Fruit fly (Drosophila melanogaster) whole organism, prepupa: Measurements from ENCODE around the gene HtrA2.

Experiments
- Blimp-1 ChIP-seq: fragments of 200-800 bp; sonication (Bioruptor generic); optimal IDR thresholded peaks from 3 replicates; lab custom pipeline; 2017; ENCODE audit warnings: missing biosample characterization, missing genetic modification characterization, mild to moderate bottlenecking, moderate library complexity, missing genetic modification reagents
- CG10631 ChIP-seq: fragments of 200-800 bp; sonication (Bioruptor generic); optimal IDR thresholded peaks from 2 replicates; lab custom pipeline; 2016; ENCODE audit warnings: missing biosample characterization, missing genetic modification characterization
- CG10669 ChIP-seq: fragments of 200-800 bp; sonication (Bioruptor generic); optimal IDR thresholded peaks from 3 replicates; lab custom pipeline; 2018; ENCODE audit warnings: missing biosample characterization, mild to moderate bottlenecking, missing genetic modification characterization, moderate library complexity
- CG11294 ChIP-seq: fragments of 200-800 bp; sonication (Bioruptor generic); IDR thresholded peaks from 2 replicates; pipeline ENCODE4 v1.3.6; 2022; ENCODE audit warnings: missing biosample characterization, missing genetic modification characterization
- CG11762 ChIP-seq: fragments of 200-800 bp; sonication (Bioruptor generic); optimal IDR thresholded peaks from 3 replicates; lab custom pipeline; 2016; ENCODE audit warnings: missing biosample characterization, missing genetic modification characterization; ENCODE audit not compliant: insufficient read depth
- CG11902 ChIP-seq: fragments of 200-800 bp; sonication (Bioruptor generic); optimal IDR thresholded peaks from 3 replicates; lab custom pipeline; 2016; ENCODE audit warnings: missing biosample characterization, missing genetic modification characterization
- CG15336 ChIP-seq: fragments of 200-800 bp; sonication (Bioruptor generic); IDR thresholded peaks from 2 replicates; pipeline ENCODE4 v1.3.6; 2022; ENCODE audit warnings: missing biosample characterization, missing genetic modification characterization
- CG1621 ChIP-seq: fragments of 200-800 bp; sonication (Bioruptor generic); optimal IDR thresholded peaks from 3 replicates; lab custom pipeline; 2018; ENCODE audit warnings: missing biosample characterization, mild to moderate bottlenecking, missing genetic modification characterization
- CG16779 ChIP-seq: fragments of 200-800 bp; sonication (Bioruptor generic); optimal IDR thresholded peaks from 3 replicates; lab custom pipeline; 2017; ENCODE audit warnings: missing biosample characterization, mild to moderate bottlenecking, missing genetic modification characterization
- CG3032 ChIP-seq: fragments of 200-800 bp; optimal IDR thresholded peaks from 2 replicates; lab custom pipeline; 2019; ENCODE audit warnings: missing biosample characterization, mild to moderate bottlenecking, missing genetic modification characterization, moderate library complexity
- CG31627 ChIP-seq: fragments of 200-800 bp; sonication (Bioruptor generic); optimal IDR thresholded peaks from 3 replicates; lab custom pipeline; 2016; ENCODE audit warnings: missing biosample characterization, missing genetic modification characterization
- CG32006 ChIP-seq: fragments of 200-800 bp; sonication (Bioruptor generic); optimal IDR thresholded peaks from 3 replicates; lab custom pipeline; 2017; ENCODE audit warnings: missing biosample characterization, mild to moderate bottlenecking, missing genetic modification characterization
- CG34406 ChIP-seq: fragments of 200-800 bp; sonication (Bioruptor generic); optimal IDR thresholded peaks from 3 replicates; lab custom pipeline; 2016; ENCODE audit warnings: missing biosample characterization, missing genetic modification characterization
- CG3919 ChIP-seq: fragments of 200-800 bp; sonication (Bioruptor generic); optimal IDR thresholded peaks from 3 replicates; lab custom pipeline; 2016; ENCODE audit warnings: missing biosample characterization, missing genetic modification characterization
- CG4318 ChIP-seq: fragments of 200-800 bp; sonication (Bioruptor generic); optimal IDR thresholded peaks from 3 replicates; lab custom pipeline; 2017; ENCODE audit warnings: missing biosample characterization, mild to moderate bottlenecking, missing genetic modification characterization
- CG6163 ChIP-seq: fragments of 200-800 bp; sonication (Bioruptor generic); IDR thresholded peaks from 3 replicates; pipeline ENCODE4 v1.3.6; 2022; ENCODE audit warnings: missing biosample characterization, missing genetic modification characterization
- CG6276 ChIP-seq: fragments of 200-800 bp; sonication (Bioruptor generic); optimal IDR thresholded peaks from 2 replicates; lab custom pipeline; 2017; ENCODE audit warnings: missing biosample characterization, mild to moderate bottlenecking, missing genetic modification characterization
- CG6792 ChIP-seq: fragments of 200-800 bp; sonication (Bioruptor generic); optimal IDR thresholded peaks from 3 replicates; lab custom pipeline; 2016; ENCODE audit warnings: missing biosample characterization, missing genetic modification characterization
- CG6808 ChIP-seq: fragments of 200-800 bp; sonication (Bioruptor generic); optimal IDR thresholded peaks from 3 replicates; lab custom pipeline; 2017; ENCODE audit warnings: missing biosample characterization, missing genetic modification characterization, mild to moderate bottlenecking, moderate library complexity, missing genetic modification reagents
- CG6854 ChIP-seq: fragments of 200-800 bp; sonication (Bioruptor generic); optimal IDR thresholded peaks from 2 replicates; lab custom pipeline; 2017; ENCODE audit warnings: missing biosample characterization, mild to moderate bottlenecking, missing genetic modification characterization
- CG8119 ChIP-seq: fragments of 200-800 bp; sonication (Bioruptor generic); IDR thresholded peaks from 3 replicates; pipeline ENCODE4 v1.3.6; 2022; ENCODE audit warnings: missing biosample characterization, missing genetic modification characterization
- CG9139 ChIP-seq: fragments of 200-800 bp; sonication (Bioruptor generic); optimal IDR thresholded peaks from 3 replicates; lab custom pipeline; 2017; ENCODE audit warnings: missing biosample characterization, mild to moderate bottlenecking, missing genetic modification characterization
- Eip75B ChIP-seq: fragments of 200-800 bp; sonication (Bioruptor generic); optimal IDR thresholded peaks from 3 replicates; lab custom pipeline; 2016; ENCODE audit warnings: missing biosample characterization, missing genetic modification characterization
- Eip78C ChIP-seq: fragments of 200-800 bp; sonication (Bioruptor generic); peaks from one replicate; lab custom pipeline; 2016; ENCODE audit warnings: missing biosample characterization, missing genetic modification characterization
- Eip93F ChIP-seq: fragments of 200-800 bp; sonication (Bioruptor generic); optimal IDR thresholded peaks from 2 replicates; lab custom pipeline; 2016; ENCODE audit warnings: missing biosample characterization, mild to moderate bottlenecking, missing genetic modification characterization
- Ets21C ChIP-seq: fragments of 200-800 bp; sonication (Bioruptor generic); optimal IDR thresholded peaks from 3 replicates; lab custom pipeline; 2016; ENCODE audit warnings: missing biosample characterization, missing genetic modification characterization
- Gug ChIP-seq: fragments of 200-800 bp; sonication (Bioruptor generic); IDR thresholded peaks from 2 replicates; pipeline ENCODE4 v1.3.6; 2022; ENCODE audit warnings: missing biosample characterization, missing genetic modification characterization
- Hr38 ChIP-seq: sonication (Bioruptor generic); optimal IDR thresholded peaks from 2 replicates; lab custom pipeline; 2016; ENCODE audit warnings: missing biosample characterization, missing genetic modification characterization
- Hr39 ChIP-seq: fragments of 200-800 bp; sonication (Bioruptor generic); optimal IDR thresholded peaks from 2 replicates; lab custom pipeline; 2016; ENCODE audit warnings: missing biosample characterization, missing genetic modification characterization
- Hr4 ChIP-seq: fragments of 200-800 bp; sonication (Bioruptor generic); optimal IDR thresholded peaks from 3 replicates; lab custom pipeline; 2016; ENCODE audit warnings: missing biosample characterization, missing genetic modification characterization
- Met ChIP-seq: fragments of 200-800 bp; sonication (Bioruptor generic); optimal IDR thresholded peaks from 3 replicates; lab custom pipeline; 2016; ENCODE audit warnings: missing biosample characterization, missing genetic modification characterization
- Sox102F ChIP-seq: fragments of 200-800 bp; sonication (Bioruptor generic); optimal IDR thresholded peaks from 2 replicates; lab custom pipeline; 2016; ENCODE audit warnings: missing biosample characterization, mild to moderate bottlenecking, missing genetic modification characterization
- Sox14 ChIP-seq: fragments of 200-800 bp; sonication (Bioruptor generic); optimal IDR thresholded peaks from 3 replicates; lab custom pipeline; 2016; ENCODE audit warnings: missing biosample characterization, missing genetic modification characterization
- Sox15 ChIP-seq: fragments of 200-800 bp; sonication (Bioruptor generic); optimal IDR thresholded peaks from 3 replicates; lab custom pipeline; 2016; ENCODE audit warnings: missing biosample characterization, missing genetic modification characterization
- achi ChIP-seq: fragments of 200-800 bp; sonication (Bioruptor generic); optimal IDR thresholded peaks from 3 replicates; lab custom pipeline; 2016; ENCODE audit warnings: missing biosample characterization, missing genetic modification characterization
- cyc ChIP-seq: fragments of 200-800 bp; sonication (Bioruptor generic); optimal IDR thresholded peaks from 3 replicates; lab custom pipeline; 2016; ENCODE audit warnings: missing biosample characterization, missing genetic modification characterization
- dac ChIP-seq: fragments of 200-800 bp; sonication (Bioruptor generic); optimal IDR thresholded peaks from 2 replicates; lab custom pipeline; 2017; ENCODE audit warnings: missing biosample characterization, mild to moderate bottlenecking, missing genetic modification characterization
- eg ChIP-seq: fragments of 200-800 bp; sonication (Bioruptor generic); IDR thresholded peaks from 3 replicates; pipeline ENCODE4 v1.3.6; 2022; ENCODE audit warnings: missing biosample characterization, missing genetic modification characterization
- esn ChIP-seq: fragments of 200-800 bp; sonication (Bioruptor generic); optimal IDR thresholded peaks from 2 replicates; lab custom pipeline; 2016; ENCODE audit warnings: missing biosample characterization, mild to moderate bottlenecking, missing genetic modification characterization, moderate library complexity
- fd59A ChIP-seq: fragments of 200-800 bp; sonication (Bioruptor generic); optimal IDR thresholded peaks from 2 replicates; lab custom pipeline; 2017; ENCODE audit warnings: missing biosample characterization, mild to moderate bottlenecking, missing genetic modification characterization, missing genetic modification reagents
- fd85E ChIP-seq: fragments of 200-800 bp; sonication (Bioruptor generic); optimal IDR thresholded peaks from 3 replicates; lab custom pipeline; 2016; ENCODE audit warnings: missing biosample characterization, missing genetic modification characterization
- fkh ChIP-seq: fragments of 200-800 bp; sonication (Bioruptor generic); optimal IDR thresholded peaks from 3 replicates; lab custom pipeline; 2017; ENCODE audit warnings: missing biosample characterization, mild to moderate bottlenecking, missing genetic modification characterization, moderate library complexity
- lz ChIP-seq: fragments of 200-800 bp; sonication (Bioruptor generic); optimal IDR thresholded peaks from 3 replicates; lab custom pipeline; 2016; ENCODE audit warnings: missing biosample characterization, missing genetic modification characterization
- net ChIP-seq: fragments of 200-800 bp; sonication (Bioruptor generic); optimal IDR thresholded peaks from 3 replicates; lab custom pipeline; 2016; ENCODE audit warnings: missing biosample characterization, missing genetic modification characterization
- spab ChIP-seq: fragments of 200-800 bp; sonication (Bioruptor generic); optimal IDR thresholded peaks from 2 replicates; lab custom pipeline; 2017; ENCODE audit warnings: missing biosample characterization, mild to moderate bottlenecking, missing genetic modification characterization, missing genetic modification reagents
- ss ChIP-seq, 2 experiments: fragments of 200-800 bp; sonication (Bioruptor generic); optimal IDR thresholded peaks; 2 replicates in 1 of 2; 3 replicates in 1 of 2; lab custom pipeline; 2017 to 2018; ENCODE audit warnings: mild to moderate bottlenecking in 2 of 2, missing biosample characterization in 2 of 2, missing genetic modification characterization in 2 of 2, moderate library complexity in 1 of 2
- svp ChIP-seq: fragments of 200-800 bp; sonication (Bioruptor generic); peaks from one replicate; lab custom pipeline; 2016; ENCODE audit warnings: missing biosample characterization, missing genetic modification characterization
- topi ChIP-seq: fragments of 200-800 bp; sonication (Bioruptor generic); optimal IDR thresholded peaks from 3 replicates; lab custom pipeline; 2016; ENCODE audit warnings: missing biosample characterization, missing genetic modification characterization
- vri ChIP-seq: fragments of 200-800 bp; sonication (Bioruptor generic); optimal IDR thresholded peaks from 3 replicates; lab custom pipeline; 2016; ENCODE audit warnings: missing biosample characterization, mild to moderate bottlenecking, missing genetic modification characterization

Gene HtrA2

dm6 chr3R:14481977-14482376, 29.5 kb downstream of the HtrA2 start:
- TF ChIP-seq Hr39 (GFP tag; lab: Kevin White, UChicago) (no peak), CG9139 (GFP tag; lab: Kevin White, UChicago) (no peak), Blimp-1 (GFP tag; lab: Kevin White, UChicago) (no peak), fd59A (GFP tag; lab: Kevin White, UChicago) (no peak), esn (GFP tag; lab: Kevin White, UChicago) (no peak), eg (no peak), ss (GFP tag; optimal IDR thresholded peaks at IDR 0.05; lab: Kevin White, UChicago) (no peak), CG6276 (GFP tag; lab: Kevin White, UChicago) (no peak), CG31627 (no peak), CG6854 (GFP tag; lab: Kevin White, UChicago) (no peak), CG10669 (no peak), CG16779 (no peak), fkh (no peak)

- TF ChIP-seq Ets21C (GFP tag; lab: Kevin White, UChicago) (no peak), fd85E (GFP tag; lab: Kevin White, UChicago) (no peak), CG10669 (no peak), CG6808 (GFP tag; lab: Kevin White, UChicago) (no peak), Eip75B (GFP tag; lab: Kevin White, UChicago) (peak; percentile 19), net (GFP tag; lab: Kevin White, UChicago) (peak; percentile 13), CG15336 (GFP tag; lab: Robert Waterston, UW) (no peak), fd59A (GFP tag; lab: Kevin White, UChicago) (no peak), CG6792 (no peak), Sox102F (GFP tag; lab: Kevin White, UChicago) (no peak), Met (GFP tag; lab: Kevin White, UChicago) (no peak), Hr4 (GFP tag; lab: Kevin White, UChicago) (no peak), CG11294 (GFP tag; lab: Robert Waterston, UW) (no peak), Hr38 (GFP tag; lab: Kevin White, UChicago) (no peak), Blimp-1 (GFP tag; lab: Kevin White, UChicago) (no peak), spab (no peak), CG4318 (GFP tag; lab: Kevin White, UChicago) (no peak), achi (GFP tag; lab: Kevin White, UChicago) (no peak), Gug (GFP tag; lab: Robert Waterston, UW) (no peak), eg (no peak; the same call in 2 of the 3 replicates), CG34406 (GFP tag; lab: Kevin White, UChicago) (no peak), vri (peak; percentile 21), CG11902 (GFP tag; lab: Kevin White, UChicago) (no peak), Eip93F (GFP tag; lab: Kevin White, UChicago) (peak; percentile 0), Hr39 (GFP tag; lab: Kevin White, UChicago) (no peak), cyc (GFP tag; lab: Kevin White, UChicago) (no peak), Sox14 (GFP tag; lab: Kevin White, UChicago) (peak; percentile 31), svp (GFP tag; lab: Kevin White, UChicago) (peak; percentile 78), esn (GFP tag; lab: Kevin White, UChicago) (no peak), CG16779 (no peak), CG3919 (GFP tag; lab: Kevin White, UChicago) (peak; percentile 35), CG8119 (GFP tag; lab: Robert Waterston, UW) (no peak), CG1621 (no peak), topi (GFP tag; lab: Kevin White, UChicago) (peak; percentile 12), CG6163 (GFP tag; lab: Robert Waterston, UW) (0 out of 3 replicates have a peak, but pooled peaks have one; percentile 13), CG10631 (GFP tag; lab: Kevin White, UChicago) (no peak), CG3032 (no peak), lz (GFP tag; lab: Kevin White, UChicago) (no peak), CG11762 (GFP tag; lab: Kevin White, UChicago) (no peak), CG32006 (GFP tag; lab: Kevin White, UChicago) (no peak), dac (GFP tag; lab: Kevin White, UChicago) (no peak), fkh (no peak), CG31627 (no peak), CG6854 (GFP tag; lab: Kevin White, UChicago) (peak; percentile 35), Eip78C (GFP tag; lab: Kevin White, UChicago) (peak; percentile 76), CG9139 (GFP tag; lab: Kevin White, UChicago) (no peak), Sox15 (GFP tag; lab: Kevin White, UChicago) (no peak)
These were observed 29.9 kb downstream of the HtrA2 start, which contains the start of gene cv-c for dm6 chr3R:14481569-14481968. Gene cv-c (minus strand): TSS chr3R:14481713.
